Fruit fly (Drosophila melanogaster): Measurements from ENCODE around the gene CG9175.

Gene CG9175

dm6 chr2L:6068544-6069251 lies 30.1 kb downstream of the CG9175 start, which contains the start of the genes CG9150 and Pfdn1 (continued):
- TF ChIP-seq CG12104 (GFP tag; optimal IDR thresholded peaks at IDR 0.05): no peak
- no peak for TF ChIP-seq luna (GFP tag; optimal IDR thresholded peaks at IDR 0.05)
- no peak for TF ChIP-seq HHEX (GFP tag; optimal IDR thresholded peaks at IDR 0.05)
- peak; percentile 48 for TF ChIP-seq Rfx (GFP tag; IDR thresholded peaks at IDR 0.05)
- no peak for TF ChIP-seq CG4730 (GFP tag; IDR thresholded peaks at IDR 0.05)
- no peak for TF ChIP-seq Nf-YB (GFP tag; optimal IDR thresholded peaks at IDR 0.05)
- TF ChIP-seq fd102C (GFP tag; optimal IDR thresholded peaks at IDR 0.05): no peak
- no peak for TF ChIP-seq D19A (tag; optimal IDR thresholded peaks at IDR 0.05)
- no peak for TF ChIP-seq al (GFP tag; IDR thresholded peaks at IDR 0.05)
- TF ChIP-seq MESR4 (GFP tag; optimal IDR thresholded peaks at IDR 0.05): peak; percentile 62
- TF ChIP-seq CG2712 (tag; optimal IDR thresholded peaks at IDR 0.05): no peak
- no peak for TF ChIP-seq crc (GFP tag; optimal IDR thresholded peaks at IDR 0.05)
- TF ChIP-seq CG6254 (GFP tag; optimal IDR thresholded peaks at IDR 0.05): no peak
- TF ChIP-seq nom (GFP tag; optimal IDR thresholded peaks at IDR 0.05): no peak
- no peak for TF ChIP-seq CG11093 (GFP tag; IDR thresholded peaks at IDR 0.05)
- no peak for TF ChIP-seq TFAM (GFP tag; optimal IDR thresholded peaks at IDR 0.05)
- no peak for TF ChIP-seq Eip74EF (GFP tag; optimal IDR thresholded peaks at IDR 0.05)
- no peak for TF ChIP-seq Spps (tag; optimal IDR thresholded peaks at IDR 0.05)
- no peak for TF ChIP-seq ab (GFP tag; optimal IDR thresholded peaks at IDR 0.05)
- TF ChIP-seq tup (GFP tag; optimal IDR thresholded peaks at IDR 0.05): no peak
- TF ChIP-seq dmrt99B (tag; optimal IDR thresholded peaks at IDR 0.05): no peak
- TF ChIP-seq sna (GFP tag; IDR thresholded peaks at IDR 0.05; ENCODE audit: partially characterized antibody): peak; percentile 79
- TF ChIP-seq CG9797 (GFP tag; optimal IDR thresholded peaks at IDR 0.05): peak; percentile 12
- no peak for TF ChIP-seq CG3838 (GFP tag; optimal IDR thresholded peaks at IDR 0.05)
- peak; percentile 78; the same call in 2 of the 4 replicates for TF ChIP-seq chinmo (GFP tag; IDR thresholded peaks at IDR 0.05; ENCODE audit: partially characterized antibody)
- TF ChIP-seq CG17186 (GFP tag; optimal IDR thresholded peaks at IDR 0.05): no peak
- no peak for TF ChIP-seq CG18262 (tag; optimal IDR thresholded peaks at IDR 0.05)
- no peak for TF ChIP-seq btn (GFP tag; optimal IDR thresholded peaks at IDR 0.05)
- TF ChIP-seq D19B (GFP tag; optimal IDR thresholded peaks at IDR 0.05): no peak
- no peak for TF ChIP-seq Lhr (GFP tag; optimal IDR thresholded peaks at IDR 0.05)
- TF ChIP-seq z (GFP tag; IDR thresholded peaks at IDR 0.05): no peak
- no peak for TF ChIP-seq CG7786 (GFP tag; optimal IDR thresholded peaks at IDR 0.05)
- TF ChIP-seq CG9932 (GFP tag; IDR thresholded peaks at IDR 0.05): peak; percentile 52
- no peak for TF ChIP-seq fu2 (GFP tag; optimal IDR thresholded peaks at IDR 0.05)
- TF ChIP-seq fru (optimal IDR thresholded peaks at IDR 0.05): no peak
- no peak for TF ChIP-seq hkb (optimal IDR thresholded peaks at IDR 0.05)
- TF ChIP-seq hkb (GFP tag; IDR thresholded peaks at IDR 0.05): no peak
- no peak for TF ChIP-seq CG15479 (GFP tag; optimal IDR thresholded peaks at IDR 0.05)
- no peak for TF ChIP-seq tgo (GFP tag; IDR thresholded peaks at IDR 0.05)
- TF ChIP-seq Chrac-16 (GFP tag; optimal IDR thresholded peaks at IDR 0.05): no peak
- TF ChIP-seq gce (GFP tag; IDR thresholded peaks at IDR 0.05): no peak
- TF ChIP-seq slp2 (GFP tag; optimal IDR thresholded peaks at IDR 0.05): no peak
- TF ChIP-seq HLH4C (GFP tag; IDR thresholded peaks at IDR 0.05; ENCODE audit: partially characterized antibody): peak; percentile 85
- no peak for TF ChIP-seq CG13296 (GFP tag; optimal IDR thresholded peaks at IDR 0.05)
- no peak for TF ChIP-seq Gug (GFP tag; IDR thresholded peaks at IDR 0.05)
- TF ChIP-seq CG11456 (GFP tag; IDR thresholded peaks at IDR 0.05): no peak
- no peak for TF ChIP-seq CG5180 (GFP tag; optimal IDR thresholded peaks at IDR 0.05)
- TF ChIP-seq CG8089 (GFP tag; optimal IDR thresholded peaks at IDR 0.05): no peak
- no peak for TF ChIP-seq Vsx1 (GFP tag; optimal IDR thresholded peaks at IDR 0.05)
- TF ChIP-seq cwo (GFP tag; optimal IDR thresholded peaks at IDR 0.05): no peak
